Worm (Caenorhabditis elegans): ENCODE results near the gene scvp-1.

- TF ChIP-seq ztf-11 (tag; optimal IDR thresholded peaks at IDR 0.05), result no peak
- TF ChIP-seq nhr-11 (tag; optimal IDR thresholded peaks at IDR 0.05), result no peak
- TF ChIP-seq unc-62 (GFP tag; optimal IDR thresholded peaks at IDR 0.05), result no peak
- no peak for TF ChIP-seq nhr-28 (tag; optimal IDR thresholded peaks at IDR 0.05)
- no peak for TF ChIP-seq nhr-23 (tag; optimal IDR thresholded peaks at IDR 0.05)
- TF ChIP-seq ama-1 (optimal IDR thresholded peaks at IDR 0.05), result no peak
These were observed 16.8 kb upstream of the scvp-1 start, which contains the start of gene F17C11.2 for ce11 chrV:10947930-10948329.

Measured in whole organism, L3 larva.